Fruit fly (Drosophila melanogaster) whole organism, embryonic: ENCODE data around the gene PhKgamma.

Source experiments
- Blimp-1 ChIP-seq: fragments of 200-800 bp; sonication (Bioruptor generic); optimal IDR thresholded peaks from 3 replicates; lab custom pipeline; 2018; ENCODE audit warnings: missing biosample characterization, missing genetic modification characterization, mild to moderate bottlenecking, moderate library complexity, missing genetic modification reagents
- Bteb2 ChIP-seq: fragments of 200-800 bp; sonication (Bioruptor generic); optimal IDR thresholded peaks from 2 replicates; lab custom pipeline; 2016; ENCODE audit warnings: missing biosample characterization, missing genetic modification characterization
- CG10366 ChIP-seq: fragments of 200-800 bp; sonication (Bioruptor generic); IDR thresholded peaks from 2 replicates; pipeline ENCODE4 v1.3.6; 2022; ENCODE audit warnings: missing biosample characterization, missing genetic modification characterization
- CG10979 ChIP-seq: fragments of 200-800 bp; sonication (Bioruptor generic); optimal IDR thresholded peaks from 2 replicates; lab custom pipeline; 2018; ENCODE audit warnings: missing biosample characterization, mild to moderate bottlenecking, missing genetic modification characterization, moderate library complexity
- CG12155 ChIP-seq: fragments of 200-800 bp; sonication (Bioruptor generic); optimal IDR thresholded peaks from 3 replicates; lab custom pipeline; 2016; ENCODE audit warnings: missing biosample characterization, missing genetic modification characterization
- CG12391 ChIP-seq: fragments of 200-800 bp; sonication (Bioruptor generic); optimal IDR thresholded peaks from 3 replicates; lab custom pipeline; 2018; ENCODE audit warnings: missing biosample characterization, mild to moderate bottlenecking, missing genetic modification characterization, moderate library complexity
- CG12659 ChIP-seq: fragments of 200-800 bp; sonication (Bioruptor generic); optimal IDR thresholded peaks from 3 replicates; lab custom pipeline; 2017; ENCODE audit warnings: mild to moderate bottlenecking, missing biosample characterization, missing genetic modification reagents, missing genetic modification characterization
- CG13775 ChIP-seq: fragments of 200-800 bp; sonication (Bioruptor generic); optimal IDR thresholded peaks from 3 replicates; lab custom pipeline; 2017; ENCODE audit warnings: missing biosample characterization, mild to moderate bottlenecking, missing genetic modification characterization
- CG14965 ChIP-seq: fragments of 200-800 bp; sonication (Bioruptor generic); optimal IDR thresholded peaks from 2 replicates; lab custom pipeline; 2016; ENCODE audit warnings: missing biosample characterization, missing genetic modification characterization, borderline replicate concordance
- CG15269 ChIP-seq: fragments of 200-800 bp; sonication (Bioruptor generic); optimal IDR thresholded peaks from 2 replicates; lab custom pipeline; 2018; ENCODE audit warnings: missing biosample characterization, mild to moderate bottlenecking, missing genetic modification characterization, moderate library complexity
- CG1602 ChIP-seq: fragments of 200-800 bp; sonication (Bioruptor generic); optimal IDR thresholded peaks from 3 replicates; lab custom pipeline; 2016; ENCODE audit warnings: missing biosample characterization, missing genetic modification characterization
- CG1792 ChIP-seq: fragments of 200-800 bp; sonication (Bioruptor generic); optimal IDR thresholded peaks from 2 replicates; lab custom pipeline; 2016; ENCODE audit warnings: missing biosample characterization, missing genetic modification characterization
- CG18011 ChIP-seq: fragments of 200-800 bp; sonication (Bioruptor generic); optimal IDR thresholded peaks from 2 replicates; lab custom pipeline; 2017; ENCODE audit warnings: missing biosample characterization, missing genetic modification characterization, mild to moderate bottlenecking, moderate library complexity, missing genotype
- CG18619 ChIP-seq: fragments of 200-800 bp; sonication (Bioruptor generic); optimal IDR thresholded peaks from 3 replicates; lab custom pipeline; 2017; ENCODE audit warnings: missing biosample characterization, mild to moderate bottlenecking, missing genetic modification characterization
- CG2889 ChIP-seq: fragments of 200-800 bp; sonication (Bioruptor generic); IDR thresholded peaks from 3 replicates; pipeline ENCODE4 v1.3.6; 2022; ENCODE audit warnings: missing biosample characterization, missing genetic modification characterization
- CG31224 ChIP-seq: fragments of 200-800 bp; sonication (Bioruptor generic); IDR thresholded peaks from 2 replicates; pipeline ENCODE4 v1.3.6; 2022; ENCODE audit warnings: missing biosample characterization, missing genetic modification characterization
- CG31388 ChIP-seq: fragments of 200-800 bp; sonication (Bioruptor generic); optimal IDR thresholded peaks from 2 replicates; lab custom pipeline; 2016; ENCODE audit warnings: missing biosample characterization, missing genetic modification characterization
- CG3838 ChIP-seq: fragments of 200-800 bp; sonication (Bioruptor generic); optimal IDR thresholded peaks from 3 replicates; lab custom pipeline; 2016; ENCODE audit warnings: missing biosample characterization, missing genetic modification characterization
- CG5953 ChIP-seq: fragments of 200-800 bp; sonication (Bioruptor generic); IDR thresholded peaks from 2 replicates; pipeline ENCODE4 v1.3.6; 2022; ENCODE audit warnings: missing biosample characterization, missing genetic modification characterization
- CG7372 ChIP-seq: fragments of 200-800 bp; sonication (Bioruptor generic); IDR thresholded peaks from 2 replicates; pipeline ENCODE4 v1.3.6; 2022; ENCODE audit warnings: missing biosample characterization, missing genetic modification characterization
- CG7786 ChIP-seq: fragments of 200-800 bp; sonication (Bioruptor generic); optimal IDR thresholded peaks from 2 replicates; lab custom pipeline; 2016; ENCODE audit warnings: missing biosample characterization, missing genetic modification characterization
- CG8089 ChIP-seq: fragments of 200-800 bp; sonication (Bioruptor generic); optimal IDR thresholded peaks from 3 replicates; lab custom pipeline; 2016; ENCODE audit warnings: missing biosample characterization, missing genetic modification characterization
- CG8388 ChIP-seq: fragments of 200-800 bp; sonication (Bioruptor generic); optimal IDR thresholded peaks from 2 replicates; lab custom pipeline; 2019; ENCODE audit warnings: missing biosample characterization, mild to moderate bottlenecking, missing genetic modification characterization, moderate library complexity
- CG8924 ChIP-seq: fragments of 200-800 bp; optimal IDR thresholded peaks from 3 replicates; lab custom pipeline; 2019; ENCODE audit warnings: missing biosample characterization, mild to moderate bottlenecking, missing genetic modification characterization, moderate library complexity
- CG9609 ChIP-seq: fragments of 200-800 bp; sonication (Bioruptor generic); optimal IDR thresholded peaks from 3 replicates; lab custom pipeline; 2016; ENCODE audit warnings: missing biosample characterization, missing genetic modification characterization
- CG9876 ChIP-seq: fragments of 200-800 bp; sonication (Bioruptor generic); optimal IDR thresholded peaks from 2 replicates; lab custom pipeline; 2016; ENCODE audit warnings: missing biosample characterization, missing genetic modification characterization
- CHES-1-like ChIP-seq: fragments of 200-800 bp; sonication (Bioruptor generic); optimal IDR thresholded peaks from 2 replicates; lab custom pipeline; 2016; ENCODE audit warnings: missing biosample characterization, missing genetic modification characterization
- Dip3 ChIP-seq: fragments of 200-800 bp; sonication (Bioruptor generic); optimal IDR thresholded peaks from 3 replicates; lab custom pipeline; 2016; ENCODE audit warnings: missing biosample characterization, missing genetic modification characterization
- Dref ChIP-seq: fragments of 200-800 bp; sonication (Bioruptor generic); IDR thresholded peaks from 2 replicates; pipeline ENCODE4 v1.3.6; 2022; ENCODE audit warnings: missing biosample characterization, missing genetic modification characterization
- ERR ChIP-seq: fragments of 200-800 bp; sonication (Bioruptor generic); optimal IDR thresholded peaks from 2 replicates; lab custom pipeline; 2016; ENCODE audit warnings: missing biosample characterization, missing genetic modification characterization
- Ets97D ChIP-seq: fragments of 200-800 bp; sonication (Bioruptor generic); optimal IDR thresholded peaks from 3 replicates; lab custom pipeline; 2016; ENCODE audit warnings: missing biosample characterization, missing genetic modification characterization
- Fer2 ChIP-seq: fragments of 200-800 bp; sonication (Bioruptor generic); optimal IDR thresholded peaks from 2 replicates; lab custom pipeline; 2018; ENCODE audit warnings: missing biosample characterization, mild to moderate bottlenecking, missing genetic modification characterization, moderate library complexity
- H15 ChIP-seq: fragments of 200-800 bp; sonication (Bioruptor generic); IDR thresholded peaks from 3 replicates; pipeline ENCODE4 v1.3.6; 2022; ENCODE audit warnings: missing biosample characterization, missing genetic modification characterization
- Hey ChIP-seq: fragments of 200-800 bp; sonication (Bioruptor generic); optimal IDR thresholded peaks from 3 replicates; lab custom pipeline; 2018; ENCODE audit warnings: missing biosample characterization, mild to moderate bottlenecking, missing genetic modification characterization
- Hsf ChIP-seq: fragments of 200-800 bp; sonication (Bioruptor generic); optimal IDR thresholded peaks from 3 replicates; lab custom pipeline; 2016; ENCODE audit warnings: missing biosample characterization, missing genetic modification characterization
- NFAT ChIP-seq: fragments of 200-800 bp; sonication (Bioruptor generic); IDR thresholded peaks from 2 replicates; pipeline ENCODE4 v1.3.6; 2022; ENCODE audit warnings: missing biosample characterization, missing genetic modification characterization
- NK7.1 ChIP-seq: fragments of 200-800 bp; sonication (Bioruptor generic); optimal IDR thresholded peaks from 3 replicates; lab custom pipeline; 2016; ENCODE audit warnings: missing biosample characterization, missing genetic modification characterization
- Sox102F ChIP-seq: fragments of 200-800 bp; sonication (Bioruptor generic); optimal IDR thresholded peaks from 2 replicates; lab custom pipeline; 2018; ENCODE audit warnings: missing biosample characterization, mild to moderate bottlenecking, missing genetic modification characterization, moderate library complexity
- bab2 ChIP-seq: fragments of 200-800 bp; sonication (Bioruptor generic); optimal IDR thresholded peaks from 2 replicates; lab custom pipeline; 2016; ENCODE audit warnings: missing biosample characterization, missing genetic modification characterization
- crp ChIP-seq, 2 experiments: fragments of 200-800 bp; sonication (Bioruptor generic); optimal IDR thresholded peaks; 2 replicates in 1 of 2; 3 replicates in 1 of 2; lab custom pipeline; 2017; ENCODE audit warnings: missing biosample characterization in 2 of 2, missing genetic modification characterization in 2 of 2, mild to moderate bottlenecking in 1 of 2, moderate library complexity in 1 of 2
- danr ChIP-seq: fragments of 200-800 bp; sonication (Bioruptor generic); IDR thresholded peaks from 2 replicates; pipeline ENCODE4 v1.3.6; 2022; ENCODE audit warnings: missing biosample characterization, missing genetic modification characterization
- en ChIP-seq: fragments of 200-800 bp; sonication (Bioruptor generic); optimal IDR thresholded peaks from 2 replicates; lab custom pipeline; 2016; ENCODE audit warnings: missing biosample characterization, missing genetic modification characterization
- esg ChIP-seq: fragments of 200-800 bp; sonication (Bioruptor generic); conservative IDR thresholded peaks from 2 replicates; pipeline ENCODE4 v1.3.6; 2022; ENCODE audit warnings: missing biosample characterization, missing genetic modification characterization
- mld ChIP-seq: fragments of 200-800 bp; sonication (Bioruptor generic); IDR thresholded peaks from 3 replicates; pipeline ENCODE4 v1.3.6; 2022; ENCODE audit warnings: missing biosample characterization, missing genetic modification characterization; ENCODE audit not compliant: partially characterized antibody
- scrt ChIP-seq: fragments of 200-800 bp; sonication (Bioruptor generic); optimal IDR thresholded peaks from 2 replicates; lab custom pipeline; 2018; ENCODE audit warnings: missing biosample characterization, mild to moderate bottlenecking, missing genetic modification characterization, moderate library complexity
- shn ChIP-seq: fragments of 200-800 bp; sonication (Bioruptor generic); optimal IDR thresholded peaks from 3 replicates; lab custom pipeline; 2016; ENCODE audit warnings: missing biosample characterization, missing genetic modification characterization
- sna ChIP-seq: fragments of 200-800 bp; sonication (Bioruptor generic); IDR thresholded peaks from 2 replicates; pipeline ENCODE4 v1.3.6; 2022; ENCODE audit warnings: missing biosample characterization, missing genetic modification characterization; ENCODE audit not compliant: partially characterized antibody
- stwl ChIP-seq: fragments of 200-800 bp; sonication (Bioruptor generic); optimal IDR thresholded peaks from 3 replicates; lab custom pipeline; 2018; ENCODE audit warnings: missing biosample characterization, mild to moderate bottlenecking, missing genetic modification characterization, moderate library complexity
- tll ChIP-seq, 2 experiments: fragments of 200-800 bp in 1 of 2; fragments of >200 bp in 1 of 2; sonication (Bioruptor generic) in 1 of 2; optimal IDR thresholded peaks; 2 replicates each; lab custom pipeline; 2017 to 2019; ENCODE audit warnings: missing biosample characterization in 2 of 2, missing genetic modification characterization in 2 of 2, mild to moderate bottlenecking in 1 of 2, moderate library complexity in 1 of 2
- tna ChIP-seq: fragments of 200-800 bp; sonication (Bioruptor generic); IDR thresholded peaks from 2 replicates; pipeline ENCODE4 v1.3.6; 2022; ENCODE audit warnings: missing biosample characterization, missing genetic modification characterization; ENCODE audit not compliant: partially characterized antibody

PhKgamma gene

dm6 chrX:11720138-11720537 is 25.2 kb downstream of the PhKgamma start, which contains the start of gene Tango10 (continued):
- TF ChIP-seq bab2 (GFP tag; lab: Kevin White, UChicago) (no peak), tll (GFP tag; optimal IDR thresholded peaks at IDR 0.05; lab: Kevin White, UChicago) (no peak), sna (GFP tag; lab: Robert Waterston, UW) (peak; percentile 91), CG9609 (GFP tag; lab: Kevin White, UChicago) (no peak), CG18619 (GFP tag; lab: Kevin White, UChicago) (no peak), NK7.1 (GFP tag; lab: Kevin White, UChicago) (no peak), scrt (GFP tag; lab: Kevin White, UChicago) (no peak), CG7786 (GFP tag; lab: Kevin White, UChicago) (peak; percentile 52), Bteb2 (peak; percentile 6), CG8924 (tag; lab: Kevin White, UChicago) (peak; percentile 43), Ets97D (GFP tag; lab: Kevin White, UChicago) (peak; percentile 66), CG15269 (tag; lab: Kevin White, UChicago) (peak; percentile 48), CG10979 (peak; percentile 63), CG12155 (GFP tag; lab: Kevin White, UChicago) (peak; percentile 68), CHES-1-like (no peak), CG31388 (GFP tag; lab: Kevin White, UChicago) (no peak), CG3838 (GFP tag; lab: Kevin White, UChicago) (no peak), CG10366 (GFP tag; lab: Robert Waterston, UW) (peak; percentile 52), CG9876 (GFP tag; lab: Kevin White, UChicago) (peak; percentile 18), CG12391 (tag; lab: Kevin White, UChicago) (peak; percentile 60), CG5953 (no peak), CG18011 (GFP tag; lab: Kevin White, UChicago) (no peak), danr (GFP tag; lab: Robert Waterston, UW) (no peak), CG31224 (GFP tag; lab: Robert Waterston, UW) (peak; percentile 35; the same call in 1 of the 2 replicates), crp (GFP tag; optimal IDR thresholded peaks at IDR 0.05; lab: Kevin White, UChicago) (peak in 1 of 2 experiments; percentile 61), Hey (no peak), mld (GFP tag; lab: Robert Waterston, UW) (0 out of 3 replicates have a peak, but pooled peaks have one; percentile 57), shn (GFP tag; lab: Kevin White, UChicago) (peak; percentile 19), Dref (GFP tag; lab: Robert Waterston, UW) (peak; percentile 71), stwl (tag; lab: Kevin White, UChicago) (peak; percentile 44), CG7372 (GFP tag; lab: Robert Waterston, UW) (peak; percentile 41; the same call in 1 of the 2 replicates), Blimp-1 (peak; percentile 62), NFAT (0 out of 2 replicates have a peak, but pooled peaks have one; percentile 22), tna (GFP tag; lab: Robert Waterston, UW) (peak; percentile 69; the same call in 1 of the 2 replicates), H15 (peak; percentile 34; the same call in 1 of the 3 replicates), CG14965 (no peak), Dip3 (GFP tag; lab: Kevin White, UChicago) (peak; percentile 36), en (GFP tag; lab: Kevin White, UChicago) (no peak), CG8388 (GFP tag; lab: Kevin White, UChicago) (no peak), CG1602 (GFP tag; lab: Kevin White, UChicago) (peak; percentile 34), CG1792 (GFP tag; lab: Kevin White, UChicago) (peak; percentile 57), esg (GFP tag; lab: Robert Waterston, UW) (peak; percentile 52; the same call in 1 of the 2 replicates), CG8089 (GFP tag; lab: Kevin White, UChicago) (peak; percentile 54), ERR (GFP tag; lab: Kevin White, UChicago) (peak; percentile 42), Fer2 (tag; lab: Kevin White, UChicago) (no peak), CG12659 (peak; percentile 75), CG2889 (GFP tag; lab: Robert Waterston, UW) (0 out of 3 replicates have a peak, but pooled peaks have one; percentile 39), Sox102F (GFP tag; lab: Kevin White, UChicago) (peak; percentile 66), Hsf (GFP tag; lab: Kevin White, UChicago) (peak; percentile 54), CG13775 (peak; percentile 67)
